Worm (Caenorhabditis elegans) whole organism, L1 larva: Measurements from ENCODE around the gene gst-19.

Experiments
- C04F5.9 ChIP-seq: sonication (generic microtip); optimal IDR thresholded peaks from 2 replicates; lab custom pipeline; 2016; ENCODE audit warnings: missing genetic modification characterization, missing compliant biosample characterization
- C16A3.4 ChIP-seq: fragments of 150-350 bp; optimal IDR thresholded peaks from 2 replicates; lab custom pipeline; 2014; ENCODE audit warnings: missing biosample characterization, missing genetic modification characterization
- F16B12.6 ChIP-seq: fragments of 150-350 bp; optimal IDR thresholded peaks from 2 replicates; lab custom pipeline; 2014; ENCODE audit warnings: missing biosample characterization, missing genetic modification characterization
- Y116A8C.19 ChIP-seq: sonication (generic microtip); optimal IDR thresholded peaks from 2 replicates; lab custom pipeline; 2016; ENCODE audit warnings: missing compliant biosample characterization, missing genetic modification characterization, borderline replicate concordance
- aha-1 ChIP-seq: fragments of 150-350 bp; optimal IDR thresholded peaks from 2 replicates; lab custom pipeline; 2014; ENCODE audit warnings: missing biosample characterization, missing genetic modification characterization
- alr-1 ChIP-seq: fragments of 200-800 bp; sonication (Bioruptor generic); optimal IDR thresholded peaks from 2 replicates; lab custom pipeline; 2018; ENCODE audit warnings: borderline replicate concordance, mild to moderate bottlenecking, missing genetic modification characterization, missing compliant biosample characterization
- blmp-1 ChIP-seq: fragments of 150-350 bp; optimal IDR thresholded peaks from 2 replicates; lab custom pipeline; 2014; ENCODE audit warnings: missing biosample characterization, missing genetic modification characterization
- ceh-8 ChIP-seq: fragments of 200-800 bp; sonication (Bioruptor generic); optimal IDR thresholded peaks from 2 replicates; lab custom pipeline; 2018; ENCODE audit warnings: mild to moderate bottlenecking, missing genetic modification characterization, moderate library complexity, missing compliant biosample characterization
- ceh-82 ChIP-seq, 3 experiments: fragments of 150-350 bp in 1 of 3; sonication (generic microtip) in 2 of 3; optimal IDR thresholded peaks; 2 replicates each; lab custom pipeline; 2014 to 2017; ENCODE audit warnings: missing biosample characterization in 3 of 3, missing genetic modification characterization in 3 of 3
- ceh-88 ChIP-seq: fragments of 200-800 bp; sonication (Bioruptor generic); IDR thresholded peaks from 2 replicates; pipeline ENCODE4 v1.3.6; 2022; ENCODE audit warnings: missing genetic modification characterization, missing compliant biosample characterization
- ceh-90 ChIP-seq: sonication (generic microtip); optimal IDR thresholded peaks from 2 replicates; lab custom pipeline; 2016; ENCODE audit warnings: missing genetic modification characterization, missing compliant biosample characterization
- dsc-1 ChIP-seq: sonication (generic microtip); optimal IDR thresholded peaks from 2 replicates; lab custom pipeline; 2016; ENCODE audit warnings: mild to moderate bottlenecking, missing genetic modification characterization, missing compliant biosample characterization
- efl-1 ChIP-seq, 4 experiments: fragments of 150-350 bp; optimal IDR thresholded peaks in 3 of 4; peaks in 1 of 4; 1 replicate in 1 of 4; 2 replicates in 3 of 4; lab custom pipeline; 2014; ENCODE audit warnings: missing biosample characterization in 2 of 4, missing genetic modification characterization in 2 of 4, missing genetic modification reagents in 2 of 4
- efl-3 ChIP-seq: fragments of 200-800 bp; sonication (Bioruptor generic); optimal IDR thresholded peaks from 2 replicates; lab custom pipeline; 2018; ENCODE audit warnings: mild to moderate bottlenecking, missing genetic modification characterization, missing compliant biosample characterization
- egl-13 ChIP-seq: sonication (generic microtip); optimal IDR thresholded peaks from 2 replicates; lab custom pipeline; 2016; ENCODE audit warnings: missing genotype, missing genetic modification reagents, missing genetic modification characterization, missing compliant biosample characterization
- elt-2 ChIP-seq: sonication (generic microtip); optimal IDR thresholded peaks from 2 replicates; lab custom pipeline; 2016; ENCODE audit warnings: missing genetic modification characterization, mild to moderate bottlenecking, inconsistent platforms, missing compliant biosample characterization, missing genetic modification reagents
- elt-3 ChIP-seq, 6 experiments: fragments of 150-350 bp in 1 of 6; sonication (generic microtip); optimal IDR thresholded peaks; 2 replicates each; lab custom pipeline; 2017 to 2018; ENCODE audit warnings: missing biosample characterization in 6 of 6, missing genetic modification characterization in 6 of 6, inconsistent platforms in 1 of 6
- grh-1 ChIP-seq: fragments of 200-800 bp; sonication (Bioruptor generic); IDR thresholded peaks from 2 replicates; pipeline ENCODE4 v1.3.6; 2022; ENCODE audit warnings: missing genetic modification reagents, missing genetic modification characterization, missing compliant biosample characterization
- hlh-17 ChIP-seq: fragments of 200-800 bp; sonication (Bioruptor generic); optimal IDR thresholded peaks from 2 replicates; lab custom pipeline; 2018; ENCODE audit warnings: missing genetic modification characterization, mild to moderate bottlenecking, missing compliant biosample characterization, moderate library complexity, borderline replicate concordance
- hpl-2 ChIP-seq: fragments of 150-350 bp; optimal IDR thresholded peaks from 2 replicates; lab custom pipeline; 2014; ENCODE audit warnings: missing biosample characterization, missing genetic modification reagents, missing genetic modification characterization
- isw-1 ChIP-seq: fragments of 200-800 bp; sonication (Bioruptor generic); IDR thresholded peaks from 2 replicates; pipeline ENCODE4 v1.3.6; 2022; ENCODE audit warnings: missing genetic modification characterization, missing compliant biosample characterization
- lin-14 ChIP-seq: fragments of 200-800 bp; sonication (Bioruptor generic); optimal IDR thresholded peaks from 2 replicates; lab custom pipeline; 2018; ENCODE audit warnings: mild to moderate bottlenecking, missing genetic modification characterization, moderate library complexity, missing compliant biosample characterization
- lin-35 ChIP-seq, 2 experiments: fragments of 150-350 bp; optimal IDR thresholded peaks; 2 replicates each; lab custom pipeline; 2014; ENCODE audit warnings: missing biosample characterization in 2 of 2, missing genetic modification characterization in 2 of 2, missing genetic modification reagents in 2 of 2
- lir-3 ChIP-seq: sonication (generic microtip); optimal IDR thresholded peaks from 2 replicates; lab custom pipeline; 2016; ENCODE audit warnings: mild to moderate bottlenecking, missing genetic modification characterization, moderate library complexity, missing compliant biosample characterization; ENCODE audit not compliant: poor library complexity
- mab-9 ChIP-seq: fragments of 200-800 bp; sonication (Bioruptor generic); IDR thresholded peaks from 2 replicates; pipeline ENCODE4 v1.3.6; 2022; ENCODE audit warnings: missing genetic modification reagents, missing genetic modification characterization, missing compliant biosample characterization
- mdl-1 ChIP-seq, 2 experiments: fragments of 150-350 bp; optimal IDR thresholded peaks; 2 replicates each; lab custom pipeline; 2014 to 2017; ENCODE audit warnings: missing biosample characterization in 2 of 2, missing genetic modification characterization in 2 of 2, inconsistent platforms in 1 of 2
- nhr-11 ChIP-seq: fragments of 150-350 bp; optimal IDR thresholded peaks from 2 replicates; lab custom pipeline; 2014; ENCODE audit warnings: missing biosample characterization, missing genetic modification characterization
- nhr-12 ChIP-seq: sonication (generic microtip); optimal IDR thresholded peaks from 2 replicates; lab custom pipeline; 2017; ENCODE audit warnings: missing biosample characterization, missing genetic modification characterization
- nhr-19 ChIP-seq: fragments of 200-800 bp; sonication (Bioruptor generic); conservative IDR thresholded peaks from 2 replicates; pipeline ENCODE4 v1.3.6; 2022; ENCODE audit warnings: missing genetic modification characterization, missing compliant biosample characterization
- nhr-237 ChIP-seq: fragments of 150-350 bp; optimal IDR thresholded peaks from 2 replicates; lab custom pipeline; 2014; ENCODE audit warnings: missing biosample characterization, missing genetic modification characterization
- nhr-28 ChIP-seq: fragments of 150-350 bp; optimal IDR thresholded peaks from 2 replicates; lab custom pipeline; 2014; ENCODE audit warnings: missing biosample characterization, missing genetic modification characterization
- nhr-47 ChIP-seq: sonication (generic microtip); optimal IDR thresholded peaks from 2 replicates; lab custom pipeline; 2016; ENCODE audit warnings: mild to moderate bottlenecking, missing genetic modification characterization, moderate library complexity, missing compliant biosample characterization
- nhr-71 ChIP-seq: sonication (generic microtip); optimal IDR thresholded peaks from 2 replicates; lab custom pipeline; 2016; ENCODE audit warnings: mild to moderate bottlenecking, missing genetic modification characterization, moderate library complexity, missing compliant biosample characterization
- nhr-77 ChIP-seq: fragments of 150-350 bp; optimal IDR thresholded peaks from 2 replicates; lab custom pipeline; 2014; ENCODE audit warnings: missing biosample characterization, missing genetic modification characterization
- nhr-85 ChIP-seq: sonication (generic microtip); peaks from one replicate; lab custom pipeline; 2016; ENCODE audit warnings: missing genetic modification characterization, inconsistent platforms, missing compliant biosample characterization
- rnt-1 ChIP-seq: sonication (generic microtip); optimal IDR thresholded peaks from 2 replicates; lab custom pipeline; 2016; ENCODE audit warnings: mild to moderate bottlenecking, missing genetic modification characterization, moderate library complexity, missing compliant biosample characterization
- skn-1 ChIP-seq: fragments of 150-350 bp; optimal IDR thresholded peaks from 2 replicates; lab custom pipeline; 2014; ENCODE audit warnings: missing biosample characterization, missing genetic modification characterization
- snu-23 ChIP-seq: sonication (generic microtip); optimal IDR thresholded peaks from 2 replicates; lab custom pipeline; 2016; ENCODE audit warnings: missing genetic modification characterization, missing compliant biosample characterization
- sptf-1 ChIP-seq: fragments of 150-350 bp; optimal IDR thresholded peaks from 2 replicates; lab custom pipeline; 2014; ENCODE audit warnings: missing biosample characterization, missing genetic modification characterization
- swsn-7 ChIP-seq: sonication (generic microtip); optimal IDR thresholded peaks from 2 replicates; lab custom pipeline; 2016; ENCODE audit warnings: missing genetic modification characterization, missing compliant biosample characterization
- tbx-2 ChIP-seq: sonication (generic microtip); optimal IDR thresholded peaks from 2 replicates; lab custom pipeline; 2016; ENCODE audit warnings: missing genetic modification characterization, missing compliant biosample characterization
- unc-130 ChIP-seq: fragments of 150-350 bp; optimal IDR thresholded peaks from 2 replicates; lab custom pipeline; 2017; ENCODE audit warnings: missing biosample characterization, missing genetic modification characterization, inconsistent platforms
- unc-30 ChIP-seq: sonication (generic microtip); optimal IDR thresholded peaks from 2 replicates; lab custom pipeline; 2017; ENCODE audit warnings: missing biosample characterization, missing genetic modification characterization
- unc-86 ChIP-seq: sonication (generic microtip); optimal IDR thresholded peaks from 2 replicates; lab custom pipeline; 2016; ENCODE audit warnings: missing genetic modification characterization, missing compliant biosample characterization
- unc-98 ChIP-seq: fragments of 200-800 bp; sonication (Bioruptor generic); IDR thresholded peaks from 2 replicates; pipeline ENCODE4 v1.3.6; 2022; ENCODE audit warnings: missing genetic modification characterization, missing compliant biosample characterization
- vab-15 ChIP-seq: sonication (generic microtip); optimal IDR thresholded peaks from 2 replicates; lab custom pipeline; 2017; ENCODE audit warnings: missing genotype, mild to moderate bottlenecking, missing genetic modification characterization, missing compliant biosample characterization
- xbp-1 ChIP-seq: sonication (generic microtip); optimal IDR thresholded peaks from 2 replicates; lab custom pipeline; 2016; ENCODE audit warnings: missing genetic modification characterization, missing compliant biosample characterization
- zag-1 ChIP-seq: fragments of 150-350 bp; optimal IDR thresholded peaks from 2 replicates; lab custom pipeline; 2014; ENCODE audit warnings: missing biosample characterization, missing genetic modification characterization
- zip-4 ChIP-seq: fragments of 200-800 bp; sonication (Bioruptor generic); optimal IDR thresholded peaks from 2 replicates; lab custom pipeline; 2018; ENCODE audit warnings: mild to moderate bottlenecking, missing genetic modification characterization, moderate library complexity, missing compliant biosample characterization
- ztf-11 ChIP-seq, 2 experiments: sonication (generic microtip); optimal IDR thresholded peaks; 2 replicates each; lab custom pipeline; 2016 to 2017; ENCODE audit warnings: missing genetic modification characterization in 2 of 2, missing biosample characterization in 1 of 2, missing compliant biosample characterization in 1 of 2

Gene gst-19

ce11 chrII:13640210-13640609, 13.3 kb upstream of the gst-19 start (continued):
- no peak for TF ChIP-seq C04F5.9 (tag; lab: Kevin White, UChicago)
- TF ChIP-seq F16B12.6 (tag; lab: Kevin White, UChicago) = no peak
- TF ChIP-seq unc-30 (tag; lab: Kevin White, UChicago) = no peak
- TF ChIP-seq ceh-8 (GFP tag; lab: Kevin White, UChicago) = no peak
- TF ChIP-seq elt-3 (tag; optimal IDR thresholded peaks at IDR 0.05; lab: Kevin White, UChicago) = no peak
- TF ChIP-seq ceh-90 = no peak
- TF ChIP-seq efl-1 (optimal IDR thresholded peaks at IDR 0.05; lab: Kevin White, UChicago) = peak in 1 of 2 experiments; percentile 20
- TF ChIP-seq efl-1 (GFP tag; optimal IDR thresholded peaks at IDR 0.05 in 1 of 2; lab: Kevin White, UChicago) = peak in 1 of 2 experiments; percentile 58
- TF ChIP-seq lir-3 = no peak
- TF ChIP-seq grh-1 (GFP tag; lab: Robert Waterston, UW) = no peak
- TF ChIP-seq lin-14 (GFP tag; lab: Kevin White, UChicago) = peak; percentile 66
- no peak for TF ChIP-seq nhr-47
- TF ChIP-seq lin-35 (GFP tag; optimal IDR thresholded peaks at IDR 0.05; lab: Kevin White, UChicago) = peak; percentile 9 to 40
- no peak for TF ChIP-seq mab-9 (GFP tag; lab: Robert Waterston, UW)
- TF ChIP-seq unc-98 (GFP tag; lab: Robert Waterston, UW) = no peak

- TF ChIP-seq nhr-71 (peak; percentile 52), mdl-1 (tag; optimal IDR thresholded peaks at IDR 0.05; lab: Kevin White, UChicago) (peak in 1 of 2 experiments; percentile 20), nhr-237 (tag; lab: Kevin White, UChicago) (no peak), nhr-28 (no peak), nhr-12 (tag; lab: Kevin White, UChicago) (no peak), sptf-1 (tag; lab: Kevin White, UChicago) (no peak), blmp-1 (tag; lab: Kevin White, UChicago) (peak; percentile 72), unc-86 (tag; lab: Kevin White, UChicago) (no peak), ztf-11 (tag; optimal IDR thresholded peaks at IDR 0.05; lab: Kevin White, UChicago) (no peak), Y116A8C.19 (tag; lab: Kevin White, UChicago) (no peak), elt-2 (tag; lab: Kevin White, UChicago) (peak; percentile 48), grh-1 (GFP tag; lab: Robert Waterston, UW) (no peak), C04F5.9 (tag; lab: Kevin White, UChicago) (no peak), hpl-2 (GFP tag; lab: Kevin White, UChicago) (no peak), hlh-17 (no peak), ceh-88 (GFP tag; lab: Robert Waterston, UW) (no peak), efl-3 (no peak), nhr-19 (GFP tag; lab: Robert Waterston, UW) (peak; percentile 59), swsn-7 (tag; lab: Kevin White, UChicago) (no peak), zag-1 (tag; lab: Kevin White, UChicago) (no peak), aha-1 (tag; lab: Kevin White, UChicago) (no peak), rnt-1 (tag; lab: Kevin White, UChicago) (no peak), xbp-1 (tag; lab: Kevin White, UChicago) (no peak), isw-1 (GFP tag; lab: Robert Waterston, UW) (no peak), nhr-11 (tag; lab: Kevin White, UChicago) (no peak), egl-13 (tag; lab: Kevin White, UChicago) (no peak), ceh-82 (tag; optimal IDR thresholded peaks at IDR 0.05; lab: Kevin White, UChicago) (no peak), skn-1 (tag; lab: Kevin White, UChicago) (no peak), alr-1 (tag; lab: Kevin White, UChicago) (no peak), elt-3 (tag; optimal IDR thresholded peaks at IDR 0.05; lab: Kevin White, UChicago) (peak in 2 of 6 experiments; percentile 19 to 32), ceh-8 (GFP tag; lab: Kevin White, UChicago) (no peak), nhr-77 (peak; percentile 10), vab-15 (no peak), nhr-85 (tag; lab: Kevin White, UChicago) (peak; percentile 81), unc-130 (tag; lab: Kevin White, UChicago) (no peak), dsc-1 (no peak), zip-4 (no peak), tbx-2 (tag; lab: Kevin White, UChicago) (no peak), lin-35 (GFP tag; optimal IDR thresholded peaks at IDR 0.05; lab: Kevin White, UChicago) (peak in 1 of 2 experiments; percentile 62), F16B12.6 (tag; lab: Kevin White, UChicago) (no peak), C16A3.4 (tag; lab: Kevin White, UChicago) (peak; percentile 30), snu-23 (GFP tag; lab: Kevin White, UChicago) (peak; percentile 33), lir-3 (no peak)
Measured at ce11 chrII:13638576-13638975, 11.6 kb upstream of the gst-19 start.
